Fruit fly (Drosophila melanogaster) whole organism, prepupa: ENCODE measurements around the gene RpL7-like.

Experiments used
- Blimp-1 ChIP-seq: fragments of 200-800 bp; sonication (Bioruptor generic); optimal IDR thresholded peaks from 3 replicates; lab custom pipeline; 2017; ENCODE audit warnings: missing biosample characterization, missing genetic modification characterization, mild to moderate bottlenecking, moderate library complexity, missing genetic modification reagents
- CG10631 ChIP-seq: fragments of 200-800 bp; sonication (Bioruptor generic); optimal IDR thresholded peaks from 2 replicates; lab custom pipeline; 2016; ENCODE audit warnings: missing biosample characterization, missing genetic modification characterization
- CG10669 ChIP-seq: fragments of 200-800 bp; sonication (Bioruptor generic); optimal IDR thresholded peaks from 3 replicates; lab custom pipeline; 2018; ENCODE audit warnings: missing biosample characterization, mild to moderate bottlenecking, missing genetic modification characterization, moderate library complexity
- CG11294 ChIP-seq: fragments of 200-800 bp; sonication (Bioruptor generic); IDR thresholded peaks from 2 replicates; pipeline ENCODE4 v1.3.6; 2022; ENCODE audit warnings: missing biosample characterization, missing genetic modification characterization
- CG11902 ChIP-seq: fragments of 200-800 bp; sonication (Bioruptor generic); optimal IDR thresholded peaks from 3 replicates; lab custom pipeline; 2016; ENCODE audit warnings: missing biosample characterization, missing genetic modification characterization
- CG16779 ChIP-seq: fragments of 200-800 bp; sonication (Bioruptor generic); optimal IDR thresholded peaks from 3 replicates; lab custom pipeline; 2017; ENCODE audit warnings: missing biosample characterization, mild to moderate bottlenecking, missing genetic modification characterization
- CG31627 ChIP-seq: fragments of 200-800 bp; sonication (Bioruptor generic); optimal IDR thresholded peaks from 3 replicates; lab custom pipeline; 2016; ENCODE audit warnings: missing biosample characterization, missing genetic modification characterization
- CG34406 ChIP-seq: fragments of 200-800 bp; sonication (Bioruptor generic); optimal IDR thresholded peaks from 3 replicates; lab custom pipeline; 2016; ENCODE audit warnings: missing biosample characterization, missing genetic modification characterization
- CG6276 ChIP-seq: fragments of 200-800 bp; sonication (Bioruptor generic); optimal IDR thresholded peaks from 2 replicates; lab custom pipeline; 2017; ENCODE audit warnings: missing biosample characterization, mild to moderate bottlenecking, missing genetic modification characterization
- CG8319 ChIP-seq: fragments of 200-800 bp; sonication (Bioruptor generic); optimal IDR thresholded peaks from 3 replicates; lab custom pipeline; 2016; ENCODE audit warnings: missing biosample characterization, missing genetic modification characterization
- Eip78C ChIP-seq: fragments of 200-800 bp; sonication (Bioruptor generic); peaks from one replicate; lab custom pipeline; 2016; ENCODE audit warnings: missing biosample characterization, missing genetic modification characterization
- Eip93F ChIP-seq: fragments of 200-800 bp; sonication (Bioruptor generic); optimal IDR thresholded peaks from 2 replicates; lab custom pipeline; 2016; ENCODE audit warnings: missing biosample characterization, mild to moderate bottlenecking, missing genetic modification characterization
- Ets21C ChIP-seq: fragments of 200-800 bp; sonication (Bioruptor generic); optimal IDR thresholded peaks from 3 replicates; lab custom pipeline; 2016; ENCODE audit warnings: missing biosample characterization, missing genetic modification characterization
- Ets96B ChIP-seq: fragments of 200-800 bp; optimal IDR thresholded peaks from 2 replicates; lab custom pipeline; 2019; ENCODE audit warnings: missing biosample characterization, mild to moderate bottlenecking, missing genetic modification characterization, moderate library complexity
- Gug ChIP-seq: fragments of 200-800 bp; sonication (Bioruptor generic); IDR thresholded peaks from 2 replicates; pipeline ENCODE4 v1.3.6; 2022; ENCODE audit warnings: missing biosample characterization, missing genetic modification characterization
- Hr39 ChIP-seq: fragments of 200-800 bp; sonication (Bioruptor generic); optimal IDR thresholded peaks from 2 replicates; lab custom pipeline; 2016; ENCODE audit warnings: missing biosample characterization, missing genetic modification characterization
- Lpt ChIP-seq: fragments of 200-800 bp; sonication (Bioruptor generic); optimal IDR thresholded peaks from 3 replicates; lab custom pipeline; 2016; ENCODE audit warnings: missing biosample characterization, missing genetic modification characterization
- OdsH ChIP-seq: fragments of 200-800 bp; sonication (Bioruptor generic); optimal IDR thresholded peaks from 3 replicates; lab custom pipeline; 2016; ENCODE audit warnings: missing biosample characterization, missing genetic modification characterization
- Sox102F ChIP-seq: fragments of 200-800 bp; sonication (Bioruptor generic); optimal IDR thresholded peaks from 2 replicates; lab custom pipeline; 2016; ENCODE audit warnings: missing biosample characterization, mild to moderate bottlenecking, missing genetic modification characterization
- Sox14 ChIP-seq: fragments of 200-800 bp; sonication (Bioruptor generic); optimal IDR thresholded peaks from 3 replicates; lab custom pipeline; 2016; ENCODE audit warnings: missing biosample characterization, missing genetic modification characterization
- Sox15 ChIP-seq: fragments of 200-800 bp; sonication (Bioruptor generic); optimal IDR thresholded peaks from 3 replicates; lab custom pipeline; 2016; ENCODE audit warnings: missing biosample characterization, missing genetic modification characterization
- acj6 ChIP-seq: fragments of 200-800 bp; sonication (Bioruptor generic); optimal IDR thresholded peaks from 3 replicates; lab custom pipeline; 2016; ENCODE audit warnings: missing biosample characterization, missing genetic modification characterization
- cyc ChIP-seq: fragments of 200-800 bp; sonication (Bioruptor generic); optimal IDR thresholded peaks from 3 replicates; lab custom pipeline; 2016; ENCODE audit warnings: missing biosample characterization, missing genetic modification characterization
- dsx ChIP-seq: fragments of 200-800 bp; optimal IDR thresholded peaks from 3 replicates; lab custom pipeline; 2019; ENCODE audit warnings: missing biosample characterization, mild to moderate bottlenecking, missing genetic modification characterization, moderate library complexity; ENCODE audit not compliant: poor library complexity, severe bottlenecking
- esn ChIP-seq: fragments of 200-800 bp; sonication (Bioruptor generic); optimal IDR thresholded peaks from 2 replicates; lab custom pipeline; 2016; ENCODE audit warnings: missing biosample characterization, mild to moderate bottlenecking, missing genetic modification characterization, moderate library complexity
- fd59A ChIP-seq: fragments of 200-800 bp; sonication (Bioruptor generic); optimal IDR thresholded peaks from 2 replicates; lab custom pipeline; 2017; ENCODE audit warnings: missing biosample characterization, mild to moderate bottlenecking, missing genetic modification characterization, missing genetic modification reagents
- net ChIP-seq: fragments of 200-800 bp; sonication (Bioruptor generic); optimal IDR thresholded peaks from 3 replicates; lab custom pipeline; 2016; ENCODE audit warnings: missing biosample characterization, missing genetic modification characterization
- pdm3 ChIP-seq: fragments of 200-800 bp; sonication (Bioruptor generic); optimal IDR thresholded peaks from 3 replicates; lab custom pipeline; 2016; ENCODE audit warnings: missing biosample characterization, missing genetic modification characterization
- salr ChIP-seq, 2 experiments: fragments of 200-800 bp; sonication (Bioruptor generic); optimal IDR thresholded peaks; 3 replicates each; lab custom pipeline; 2016 to 2018; ENCODE audit warnings: missing biosample characterization in 2 of 2, missing genetic modification characterization in 2 of 2, mild to moderate bottlenecking in 1 of 2
- spab ChIP-seq: fragments of 200-800 bp; sonication (Bioruptor generic); optimal IDR thresholded peaks from 2 replicates; lab custom pipeline; 2017; ENCODE audit warnings: missing biosample characterization, mild to moderate bottlenecking, missing genetic modification characterization, missing genetic modification reagents
- svp ChIP-seq: fragments of 200-800 bp; sonication (Bioruptor generic); peaks from one replicate; lab custom pipeline; 2016; ENCODE audit warnings: missing biosample characterization, missing genetic modification characterization
- vri ChIP-seq: fragments of 200-800 bp; sonication (Bioruptor generic); optimal IDR thresholded peaks from 3 replicates; lab custom pipeline; 2016; ENCODE audit warnings: missing biosample characterization, mild to moderate bottlenecking, missing genetic modification characterization

The RpL7-like gene

dm6 chr2L:12028808-12029207 is 27.3 kb upstream of the RpL7-like start:
- TF ChIP-seq Eip78C (GFP tag; lab: Kevin White, UChicago) = peak; percentile 10
- no peak for TF ChIP-seq Ets96B (tag; lab: Kevin White, UChicago)
- TF ChIP-seq svp (GFP tag; lab: Kevin White, UChicago) = peak; percentile 99
- TF ChIP-seq Sox14 (GFP tag; lab: Kevin White, UChicago) = peak; percentile 41
- TF ChIP-seq vri (GFP tag; lab: Kevin White, UChicago) = peak; percentile 80
- TF ChIP-seq CG11902 (GFP tag; lab: Kevin White, UChicago) = no peak

dm6 chr2L:12029594-12030197 is 26.4 kb upstream of the RpL7-like start:
- TF ChIP-seq vri (GFP tag; lab: Kevin White, UChicago) = peak; percentile 66
- peak; percentile 84 for TF ChIP-seq svp (GFP tag; lab: Kevin White, UChicago)
- no peak for TF ChIP-seq Hr39 (GFP tag; lab: Kevin White, UChicago)
- TF ChIP-seq CG10631 (GFP tag; lab: Kevin White, UChicago) = no peak

dm6 chr2L:12030552-12031131 is 25.5 kb upstream of the RpL7-like start:
- TF ChIP-seq salr (GFP tag; optimal IDR thresholded peaks at IDR 0.05; lab: Kevin White, UChicago) (no peak), svp (GFP tag; lab: Kevin White, UChicago) (peak; percentile 25), Eip93F (GFP tag; lab: Kevin White, UChicago) (peak; percentile 2), net (GFP tag; lab: Kevin White, UChicago) (no peak), vri (GFP tag; lab: Kevin White, UChicago) (peak; percentile 57)
- TF ChIP-seq, all 60 proteins: peak for 3

- no peak for TF ChIP-seq vri (GFP tag; lab: Kevin White, UChicago)
- TF ChIP-seq Blimp-1 (GFP tag; lab: Kevin White, UChicago) = no peak
These were observed 22.2 kb upstream of the RpL7-like start, which contains the start of gene CG18788 for dm6 chr2L:12033890-12034289. Gene CG18788, plus strand, starts transcription at chr2L:12034190.

dm6 chr2L:12038177-12038581 is 17.9 kb upstream of the RpL7-like start, which contains the start of gene Tom70:
Gene Tom70, minus strand, starts transcription at chr2L:12038511.
- peak; percentile 97 for TF ChIP-seq vri (GFP tag; lab: Kevin White, UChicago)
- TF ChIP-seq fd59A (GFP tag; lab: Kevin White, UChicago) = no peak
- TF ChIP-seq Lpt (GFP tag; lab: Kevin White, UChicago) = no peak
- no peak for TF ChIP-seq CG10669 (GFP tag; lab: Kevin White, UChicago)
- TF ChIP-seq Sox102F (GFP tag; lab: Kevin White, UChicago) = no peak
- peak; percentile 25 for TF ChIP-seq dsx (GFP tag; lab: Kevin White, UChicago)
- no peak for TF ChIP-seq Eip78C (GFP tag; lab: Kevin White, UChicago)
- TF ChIP-seq CG31627 (GFP tag; lab: Kevin White, UChicago) = no peak
- TF ChIP-seq CG16779 (tag; lab: Kevin White, UChicago) = no peak

- TF ChIP-seq vri (GFP tag; lab: Kevin White, UChicago) (peak; percentile 12), Lpt (GFP tag; lab: Kevin White, UChicago) (no peak), Eip78C (GFP tag; lab: Kevin White, UChicago) (peak; percentile 7), dsx (GFP tag; lab: Kevin White, UChicago) (peak; percentile 8)
These were observed 15.6 kb upstream of the RpL7-like start, which contains the start of gene CG6766 for dm6 chr2L:12040510-12040909. Gene CG6766, minus strand, starts transcription at chr2L:12040689.

dm6 chr2L:12044613-12045350 is 11.3 kb upstream of the RpL7-like start, which contains the start of gene CG6785:
Gene CG6785, minus strand, starts transcription at chr2L:12045200.
- TF ChIP-seq Lpt (GFP tag; lab: Kevin White, UChicago) (peak; percentile 78), CG6276 (GFP tag; lab: Kevin White, UChicago) (peak; percentile 88), esn (GFP tag; lab: Kevin White, UChicago) (peak; percentile 89), CG31627 (GFP tag; lab: Kevin White, UChicago) (peak; percentile 71), Sox15 (GFP tag; lab: Kevin White, UChicago) (peak; percentile 37), salr (GFP tag; optimal IDR thresholded peaks at IDR 0.05; lab: Kevin White, UChicago) (peak; percentile 58 to 59), CG11902 (GFP tag; lab: Kevin White, UChicago) (no peak), OdsH (GFP tag; lab: Kevin White, UChicago) (peak; percentile 81), Blimp-1 (GFP tag; lab: Kevin White, UChicago) (peak; percentile 26), Gug (GFP tag; lab: Robert Waterston, UW) (peak; percentile 62), pdm3 (GFP tag; lab: Kevin White, UChicago) (no peak), spab (peak; percentile 60), CG34406 (GFP tag; lab: Kevin White, UChicago) (peak; percentile 81), acj6 (peak; percentile 80), fd59A (GFP tag; lab: Kevin White, UChicago) (peak; percentile 58), svp (GFP tag; lab: Kevin White, UChicago) (peak; percentile 92), CG8319 (peak; percentile 64), Ets21C (GFP tag; lab: Kevin White, UChicago) (peak; percentile 51), CG10669 (GFP tag; lab: Kevin White, UChicago) (peak; percentile 76), CG11294 (peak; percentile 70), cyc (GFP tag; lab: Kevin White, UChicago) (peak; percentile 63)
